Worm (Caenorhabditis elegans): Measurements from ENCODE around the gene C52B9.19.

The C52B9.19 gene

ce11 chrX:4307559-4308005, 25.2 kb downstream of the C52B9.19 start (continued):
- TF ChIP-seq unc-55 (GFP tag; optimal IDR thresholded peaks at IDR 0.05) (peak; percentile 84), ceh-9 (tag; optimal IDR thresholded peaks at IDR 0.05) (no peak), hlh-8 (tag; optimal IDR thresholded peaks at IDR 0.05) (no peak), mec-3 (tag; optimal IDR thresholded peaks at IDR 0.05; ENCODE audit: borderline replicate concordance) (no peak), ceh-14 (tag; optimal IDR thresholded peaks at IDR 0.05) (peak; percentile 55), pag-3 (tag; optimal IDR thresholded peaks at IDR 0.05; ENCODE audit: borderline replicate concordance) (no peak), hlh-13 (GFP tag; optimal IDR thresholded peaks at IDR 0.05) (no peak), ztf-16 (tag; optimal IDR thresholded peaks at IDR 0.05) (no peak), C38D4.7 (GFP tag; optimal IDR thresholded peaks at IDR 0.05) (no peak), ceh-34 (tag; optimal IDR thresholded peaks at IDR 0.05) (peak; percentile 26), F13H6.1 (tag; optimal IDR thresholded peaks at IDR 0.05) (no peak), pax-1 (tag; optimal IDR thresholded peaks at IDR 0.05) (no peak), unc-3 (GFP tag; conservative IDR thresholded peaks at IDR 0.05) (0 out of 2 replicates have a peak, but pooled peaks have one; percentile 27), unc-3 (tag; optimal IDR thresholded peaks at IDR 0.05) (no peak), sox-2 (GFP tag; IDR thresholded peaks at IDR 0.05) (no peak), tbx-2 (tag; optimal IDR thresholded peaks at IDR 0.05) (no peak), pqm-1 (tag; optimal IDR thresholded peaks at IDR 0.05) (no peak), hlh-30 (tag; optimal IDR thresholded peaks at IDR 0.05; ENCODE audit: insufficient read depth) (no peak), ceh-2 (tag; optimal IDR thresholded peaks at IDR 0.05) (no peak), ceh-22 (tag; optimal IDR thresholded peaks at IDR 0.05) (no peak), ceh-48 (tag; optimal IDR thresholded peaks at IDR 0.05) (peak; percentile 64), K02D7.2 (tag; optimal IDR thresholded peaks at IDR 0.05) (no peak), dve-1 (tag; optimal IDR thresholded peaks at IDR 0.05) (no peak)

- TF ChIP-seq tbx-2 (tag; optimal IDR thresholded peaks at IDR 0.05) = no peak
- no peak for TF ChIP-seq ceh-30 (tag; optimal IDR thresholded peaks at IDR 0.05)
- TF ChIP-seq pha-4 (tag; optimal IDR thresholded peaks at IDR 0.05) = no peak
These were observed 29.3 kb downstream of the C52B9.19 start, which contains the start of gene C52B9.8 for ce11 chrX:4311668-4312067. TSS of gene C52B9.8 (minus strand) at chrX:4311768.

ce11 chrX:4314939-4315338, 32.6 kb downstream of the C52B9.19 start:
- TF ChIP-seq unc-42 (tag; optimal IDR thresholded peaks at IDR 0.05) = peak; percentile 95
- no peak for TF ChIP-seq hlh-13 (GFP tag; optimal IDR thresholded peaks at IDR 0.05)
- no peak for TF ChIP-seq pha-2 (tag; optimal IDR thresholded peaks at IDR 0.05)
- peak; percentile 24 for TF ChIP-seq fkh-10 (GFP tag; optimal IDR thresholded peaks at IDR 0.05)
- TF ChIP-seq hlh-6 (tag; optimal IDR thresholded peaks at IDR 0.05) = no peak
- TF ChIP-seq ceh-48 (tag; optimal IDR thresholded peaks at IDR 0.05) = no peak
- TF ChIP-seq sox-2 (GFP tag; IDR thresholded peaks at IDR 0.05) = no peak
- TF ChIP-seq C08G9.2 (tag; optimal IDR thresholded peaks at IDR 0.05) = no peak

- TF ChIP-seq ceh-34 (tag; optimal IDR thresholded peaks at IDR 0.05) (no peak), unc-42 (tag; optimal IDR thresholded peaks at IDR 0.05) (peak; percentile 36), pax-1 (tag; optimal IDR thresholded peaks at IDR 0.05) (no peak), lin-11 (tag; optimal IDR thresholded peaks at IDR 0.05) (no peak), ceh-18 (tag; optimal IDR thresholded peaks at IDR 0.05) (no peak)
These were observed 34.7 kb downstream of the C52B9.19 start for ce11 chrX:4317095-4317494.

- TF ChIP-seq ztf-16 (tag; optimal IDR thresholded peaks at IDR 0.05) (no peak), ceh-22 (tag; optimal IDR thresholded peaks at IDR 0.05) (no peak), mec-3 (tag; optimal IDR thresholded peaks at IDR 0.05; ENCODE audit: borderline replicate concordance) (no peak), elt-2 (tag; optimal IDR thresholded peaks at IDR 0.05) (no peak), ahr-1 (tag; optimal IDR thresholded peaks at IDR 0.05) (no peak), dve-1 (tag; optimal IDR thresholded peaks at IDR 0.05) (no peak), pha-4 (tag; optimal IDR thresholded peaks at IDR 0.05) (no peak), ceh-30 (tag; optimal IDR thresholded peaks at IDR 0.05) (no peak), nhr-232 (tag; optimal IDR thresholded peaks at IDR 0.05) (no peak), ceh-45 (GFP tag; IDR thresholded peaks at IDR 0.05) (no peak)
These were observed 38.2 kb downstream of the C52B9.19 start, which contains the start of gene dop-6 for ce11 chrX:4320563-4320962. TSS of gene dop-6 (plus strand) at chrX:4320863.
